Worm (Caenorhabditis elegans) whole organism, young adult: Measurements from ENCODE around the gene F56D6.14.

ENCODE experiments used
- B0336.3 ChIP-seq: fragments of 200-800 bp; sonication (Bioruptor generic); IDR thresholded peaks from 2 replicates; pipeline ENCODE4 v1.3.6; 2022; ENCODE audit warnings: missing genetic modification characterization, missing compliant biosample characterization
- T26A5.8 ChIP-seq: sonication (generic microtip); optimal IDR thresholded peaks from 2 replicates; lab custom pipeline; 2016; ENCODE audit warnings: missing genetic modification characterization, missing compliant biosample characterization

- TF ChIP-seq B0336.3 (no peak), T26A5.8 (no peak)
These were observed 9.9 kb upstream of the F56D6.14 start, which contains the start of the genes F56D6.22 and F56D6.12 for ce11 chrIV:3907506-3908188.
